Worm (Caenorhabditis elegans) whole organism, L1 larva: ENCODE data around the gene dnpp-1.
A peak's percentile ranks its signal among the peaks of the same experiment; 100 is the strongest.

Source experiments
- ama-1 ChIP-seq: fragments of 150-350 bp; optimal IDR thresholded peaks from 2 replicates; lab custom pipeline; 2014
- ceh-82 ChIP-seq, 3 experiments: fragments of 150-350 bp in 1 of 3; sonication (generic microtip) in 2 of 3; optimal IDR thresholded peaks; 2 replicates each; lab custom pipeline; 2014 to 2017; ENCODE audit warnings: missing biosample characterization in 3 of 3, missing genetic modification characterization in 3 of 3
- ces-1 ChIP-seq: fragments of 150-350 bp; optimal IDR thresholded peaks from 2 replicates; lab custom pipeline; 2014; ENCODE audit warnings: missing biosample characterization, missing genetic modification reagents, missing genetic modification characterization
- dpl-1 ChIP-seq, 3 experiments: fragments of 150-350 bp in 2 of 3; sonication (generic microtip) in 1 of 3; optimal IDR thresholded peaks; 2 replicates each; lab custom pipeline; 2014 to 2017; ENCODE audit warnings: missing biosample characterization in 3 of 3, missing genetic modification characterization in 3 of 3, missing genetic modification reagents in 3 of 3
- elt-2 ChIP-seq: sonication (generic microtip); optimal IDR thresholded peaks from 2 replicates; lab custom pipeline; 2016; ENCODE audit warnings: missing genetic modification characterization, mild to moderate bottlenecking, inconsistent platforms, missing compliant biosample characterization, missing genetic modification reagents
- irx-1 ChIP-seq: sonication (generic microtip); optimal IDR thresholded peaks from 2 replicates; lab custom pipeline; 2016; ENCODE audit warnings: missing genetic modification characterization, missing compliant biosample characterization
- lin-15B ChIP-seq: fragments of 150-350 bp; sonication (generic microtip); optimal IDR thresholded peaks from 3 replicates; lab custom pipeline; 2014; ENCODE audit warnings: missing biosample characterization, missing genetic modification characterization
- nhr-237 ChIP-seq: fragments of 150-350 bp; optimal IDR thresholded peaks from 2 replicates; lab custom pipeline; 2014; ENCODE audit warnings: missing biosample characterization, missing genetic modification characterization
- nhr-47 ChIP-seq: sonication (generic microtip); optimal IDR thresholded peaks from 2 replicates; lab custom pipeline; 2016; ENCODE audit warnings: mild to moderate bottlenecking, missing genetic modification characterization, moderate library complexity, missing compliant biosample characterization
- nhr-84 ChIP-seq: sonication (generic microtip); optimal IDR thresholded peaks from 2 replicates; lab custom pipeline; 2017; ENCODE audit warnings: missing biosample characterization, missing genetic modification characterization
- snpc-4 ChIP-seq: fragments of 150-350 bp; optimal IDR thresholded peaks from 2 replicates; lab custom pipeline; 2014; ENCODE audit warnings: missing biosample characterization, missing genetic modification characterization
- sox-4 ChIP-seq: sonication (generic microtip); optimal IDR thresholded peaks from 2 replicates; lab custom pipeline; 2016; ENCODE audit warnings: missing genetic modification characterization, missing compliant biosample characterization
- tbx-2 ChIP-seq: sonication (generic microtip); optimal IDR thresholded peaks from 2 replicates; lab custom pipeline; 2016; ENCODE audit warnings: missing genetic modification characterization, missing compliant biosample characterization
- unc-62 ChIP-seq: fragments of 150-350 bp; optimal IDR thresholded peaks from 2 replicates; lab custom pipeline; 2014; ENCODE audit warnings: missing biosample characterization, missing genetic modification reagents, missing genetic modification characterization

DNA sequence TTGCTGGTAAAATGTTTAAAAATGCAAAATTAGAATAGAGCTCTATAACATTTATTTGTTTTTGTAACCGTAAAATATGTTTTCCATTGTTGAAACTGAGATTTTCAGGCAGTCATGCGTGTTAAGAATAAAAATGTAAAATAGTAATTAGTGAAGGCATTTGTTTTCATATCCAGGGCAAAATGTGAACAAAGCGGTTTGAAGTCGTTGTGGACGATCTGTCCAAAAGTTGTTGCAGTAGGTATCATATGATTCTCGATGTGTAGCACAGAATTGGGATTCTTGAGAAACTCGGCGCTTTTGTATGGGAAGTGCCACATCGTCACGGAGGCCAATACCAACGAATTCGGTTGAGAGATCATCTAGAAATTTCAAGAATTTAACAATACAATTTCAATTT lies 18.7 kb upstream of the dnpp-1 start:
- TF ChIP-seq snpc-4 (tag; lab: Kevin White, UChicago) (no peak), irx-1 (tag; lab: Kevin White, UChicago) (no peak), ces-1 (GFP tag; lab: Kevin White, UChicago) (no peak), unc-62 (GFP tag; lab: Kevin White, UChicago) (no peak), nhr-237 (tag; lab: Kevin White, UChicago) (no peak), ama-1 (peak; percentile 41), elt-2 (tag; lab: Kevin White, UChicago) (no peak), sox-4 (no peak), nhr-47 (tag; lab: Kevin White, UChicago) (no peak), dpl-1 (GFP tag; optimal IDR thresholded peaks at IDR 0.05; lab: Kevin White, UChicago) (no peak), ceh-82 (tag; optimal IDR thresholded peaks at IDR 0.05; lab: Kevin White, UChicago) (no peak), nhr-84 (no peak), lin-15B (tag; lab: Kevin White, UChicago) (no peak), tbx-2 (tag; lab: Kevin White, UChicago) (no peak)
